Worm (Caenorhabditis elegans) whole organism, late embryonic: ENCODE measurements around the gene K11E4.6.

Experiments used
- dve-1 ChIP-seq: sonication (generic microtip); optimal IDR thresholded peaks from 2 replicates; lab custom pipeline; 2017; ENCODE audit warnings: antibody characterized with exemption, mild to moderate bottlenecking, missing genetic modification characterization, missing compliant biosample characterization
- npax-4 ChIP-seq: sonication (generic microtip); optimal IDR thresholded peaks from 2 replicates; lab custom pipeline; 2016; ENCODE audit warnings: missing genetic modification characterization, missing compliant biosample characterization
- rnt-1 ChIP-seq: sonication (generic microtip); optimal IDR thresholded peaks from 2 replicates; lab custom pipeline; 2016; ENCODE audit warnings: missing genetic modification characterization, missing compliant biosample characterization
- ztf-16 ChIP-seq: sonication (generic microtip); optimal IDR thresholded peaks from 2 replicates; lab custom pipeline; 2017; ENCODE audit warnings: missing genetic modification characterization, missing compliant biosample characterization

DNA sequence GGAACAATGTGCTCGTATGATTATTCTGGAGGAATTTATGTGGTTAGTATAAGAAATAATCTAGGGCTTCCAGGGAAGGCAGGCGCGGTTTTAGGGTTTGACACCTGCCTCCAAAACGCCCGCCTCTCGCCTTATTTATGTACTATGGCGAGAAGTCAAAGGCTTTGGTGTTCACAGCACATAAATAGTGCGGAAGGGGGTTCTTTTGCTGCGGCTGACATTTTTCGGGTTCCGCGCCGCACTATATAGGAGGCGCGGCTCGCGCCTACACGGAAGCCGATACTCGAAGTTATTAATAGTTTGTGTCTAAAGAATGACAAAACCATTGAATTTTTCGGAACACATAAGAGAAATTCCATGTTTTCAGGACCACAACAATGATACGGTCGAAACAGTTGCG is 34.1 kb upstream of the K11E4.6 start:
- TF ChIP-seq ztf-16 (tag; lab: Kevin White, UChicago) (no peak), dve-1 (tag; lab: Kevin White, UChicago) (no peak), rnt-1 (no peak), npax-4 (tag; lab: Kevin White, UChicago) (no peak)
